Worm (Caenorhabditis elegans): ENCODE measurements around the gene idpc-6.

idpc-6 gene

DNA sequence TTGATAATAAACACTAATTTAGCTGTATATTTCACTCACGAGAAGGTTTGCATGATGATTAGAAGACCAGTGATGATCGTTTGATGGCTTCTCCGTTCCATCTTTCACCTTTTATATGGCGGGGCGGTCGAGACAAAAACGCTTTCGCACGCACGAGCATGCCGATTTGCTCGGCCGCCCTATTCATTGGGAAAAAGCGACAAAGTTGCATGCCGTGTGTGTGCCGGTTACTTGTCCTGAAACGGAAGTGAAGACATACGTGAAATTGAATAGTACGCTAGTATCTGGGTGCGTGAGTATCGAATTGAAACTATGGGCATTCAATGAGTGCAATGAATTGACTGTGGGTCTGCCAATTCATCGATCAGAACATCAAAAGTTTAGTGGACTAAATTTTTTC, 2.9 kb downstream of the idpc-6 start, which contains the start of gene idpc-5:
idpc-5 (minus strand) TSS at position 101 of the 400 bp plus-strand sequence.
- no peak for TF ChIP-seq cebp-2 (GFP tag; IDR thresholded peaks at IDR 0.05)
- no peak for TF ChIP-seq lir-1 (GFP tag; conservative IDR thresholded peaks at IDR 0.05)

DNA sequence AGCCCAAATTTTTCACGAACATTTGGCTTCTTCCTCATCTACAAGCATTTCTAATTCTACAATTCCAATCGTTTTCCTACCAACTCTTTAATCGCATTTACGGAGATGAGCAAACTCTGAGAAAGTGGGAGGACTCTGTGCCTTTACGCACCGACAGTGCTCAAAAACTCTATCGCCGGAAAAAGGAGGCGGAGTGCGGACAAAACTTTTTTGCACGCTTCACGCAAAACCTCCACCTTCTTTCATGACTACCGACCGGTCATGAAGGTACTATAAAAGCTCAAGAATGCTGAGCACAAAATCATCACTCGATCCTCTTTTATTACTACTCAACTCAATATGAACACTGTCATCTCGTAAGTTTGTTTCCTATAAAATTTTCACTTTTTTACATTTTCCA, 5.2 kb downstream of the idpc-6 start, which contains the start of gene idpc-4:
idpc-4 (plus strand) TSS at position 301 of the 400 bp plus-strand sequence.
- no peak for TF ChIP-seq repo-1 (tag; optimal IDR thresholded peaks at IDR 0.05)
- no peak for TF ChIP-seq let-526 (GFP tag; IDR thresholded peaks at IDR 0.05)
- no peak for TF ChIP-seq zfh-2 (GFP tag; conservative IDR thresholded peaks at IDR 0.05)
- TF ChIP-seq snpc-4 (GFP tag; optimal IDR thresholded peaks at IDR 0.05): no peak
- TF ChIP-seq snpc-4 (tag; optimal IDR thresholded peaks at IDR 0.05): no peak
- no peak for TF ChIP-seq egl-18 (GFP tag; IDR thresholded peaks at IDR 0.05)
- TF ChIP-seq F33H1.4 (GFP tag; IDR thresholded peaks at IDR 0.05): no peak

DNA sequence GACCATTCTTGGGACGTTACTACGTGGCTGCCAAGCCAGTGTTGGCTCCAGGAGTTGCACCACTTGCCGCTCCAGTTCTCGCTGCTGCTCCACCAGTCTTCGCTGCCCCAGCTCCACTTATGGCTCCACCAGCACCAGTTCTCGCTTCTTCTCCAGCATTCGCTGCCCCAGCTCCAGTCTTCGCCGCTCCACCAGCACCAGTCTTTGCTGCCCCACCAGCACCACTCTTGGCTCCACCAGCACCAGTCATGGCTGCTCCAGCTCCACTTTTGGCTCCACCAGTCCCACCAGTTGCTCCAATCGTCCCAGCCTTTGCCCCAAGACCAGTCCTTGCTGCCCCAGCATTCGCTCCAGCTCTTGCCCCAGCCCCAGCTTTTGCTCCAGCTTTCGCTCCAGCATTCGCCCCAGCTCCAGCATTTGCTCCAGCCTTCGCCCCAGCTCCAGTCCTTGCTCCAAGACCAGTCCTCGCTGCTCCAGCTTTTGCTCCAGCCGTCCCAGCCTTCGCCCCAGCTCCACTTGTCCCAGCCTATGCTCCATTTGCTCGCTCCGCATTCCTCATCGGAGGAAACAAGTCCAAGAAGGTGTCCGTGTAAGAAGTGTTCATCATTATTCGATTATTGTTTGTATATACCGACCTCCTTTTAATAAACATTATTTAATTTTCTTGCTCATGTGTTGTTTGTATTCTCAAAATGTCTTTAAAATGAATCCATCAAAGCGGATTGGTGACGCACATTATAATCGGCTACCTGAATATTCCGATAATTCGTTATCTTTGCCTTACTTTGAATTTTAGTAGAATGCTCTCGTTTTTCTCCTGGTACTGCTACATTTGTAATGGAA, 5.9 kb downstream of the idpc-6 start, which contains the start of gene T06E4.7:
T06E4.7 (plus strand) TSS at position 793 of the 843 bp plus-strand sequence.
- TF ChIP-seq efl-1 (GFP tag; optimal IDR thresholded peaks at IDR 0.05) (no peak), madf-8 (GFP tag; conservative IDR thresholded peaks at IDR 0.05) (no peak), D2030.7 (GFP tag; IDR thresholded peaks at IDR 0.05) (0 out of 2 replicates have a peak, but pooled peaks have one; percentile 10), snpc-3.4 (tag; optimal IDR thresholded peaks at IDR 0.05) (no peak), zfh-2 (GFP tag; conservative IDR thresholded peaks at IDR 0.05) (peak; percentile 93), ceh-27 (GFP tag; optimal IDR thresholded peaks at IDR 0.05) (peak; percentile 13), ztf-25 (GFP tag; IDR thresholded peaks at IDR 0.05) (0 out of 2 replicates have a peak, but pooled peaks have one; percentile 41), T26A5.8 (tag; optimal IDR thresholded peaks at IDR 0.05) (no peak), mcd-1 (GFP tag; IDR thresholded peaks at IDR 0.05) (peak; percentile 20; the same call in 1 of the 2 replicates), chd-7 (tag; optimal IDR thresholded peaks at IDR 0.05) (peak; percentile 32), F37B4.10 (GFP tag; IDR thresholded peaks at IDR 0.05) (0 out of 2 replicates have a peak, but pooled peaks have one; percentile 4), egrh-3 (GFP tag; IDR thresholded peaks at IDR 0.05) (peak; percentile 92), dox-1 (GFP tag; IDR thresholded peaks at IDR 0.05) (0 out of 2 replicates have a peak, but pooled peaks have one; percentile 34)

DNA sequence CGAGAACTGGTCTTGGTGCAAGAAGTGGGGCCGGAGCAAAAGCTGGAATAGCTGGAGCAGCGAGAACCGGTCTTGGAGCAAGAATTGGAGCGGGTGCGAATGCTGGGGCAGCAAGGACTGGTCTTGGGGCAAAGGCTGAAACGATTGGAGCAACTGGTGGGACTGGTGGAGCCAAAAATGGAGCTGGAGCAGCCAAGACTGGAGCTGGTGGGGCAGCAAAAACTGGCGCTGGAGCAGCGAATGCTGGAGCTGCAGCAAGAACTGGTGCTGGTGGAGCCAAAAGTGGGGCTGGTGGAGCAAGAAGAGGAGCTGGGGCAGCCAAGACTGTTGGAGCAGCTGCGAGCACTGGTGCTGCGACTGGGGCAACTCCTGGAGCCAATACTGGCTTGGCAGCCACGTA, 8.7 kb downstream of the idpc-6 start:
- TF ChIP-seq chd-7 (tag; optimal IDR thresholded peaks at IDR 0.05): peak; percentile 52
- no peak for TF ChIP-seq ztf-28 (GFP tag; IDR thresholded peaks at IDR 0.05)
- TF ChIP-seq egrh-3 (GFP tag; IDR thresholded peaks at IDR 0.05): peak; percentile 83
- TF ChIP-seq rcor-1 (GFP tag; IDR thresholded peaks at IDR 0.05): no peak
- no peak for TF ChIP-seq dpff-1 (tag; optimal IDR thresholded peaks at IDR 0.05)
- TF ChIP-seq F39B2.1 (GFP tag; IDR thresholded peaks at IDR 0.05): no peak
- no peak for TF ChIP-seq ceh-27 (GFP tag; optimal IDR thresholded peaks at IDR 0.05)
- TF ChIP-seq nhr-27 (tag; optimal IDR thresholded peaks at IDR 0.05): no peak
- no peak for TF ChIP-seq mes-4 (tag; optimal IDR thresholded peaks at IDR 0.05)
- no peak for TF ChIP-seq Y53G8AR.9 (GFP tag; conservative IDR thresholded peaks at IDR 0.05)
- no peak for TF ChIP-seq let-526 (GFP tag; IDR thresholded peaks at IDR 0.05)
- no peak for TF ChIP-seq nhr-120 (GFP tag; IDR thresholded peaks at IDR 0.05)
- TF ChIP-seq madf-8 (GFP tag; conservative IDR thresholded peaks at IDR 0.05): no peak
- TF ChIP-seq nhr-90 (tag; optimal IDR thresholded peaks at IDR 0.05): no peak
- no peak for TF ChIP-seq ets-4 (GFP tag; optimal IDR thresholded peaks at IDR 0.05)
- no peak for TF ChIP-seq Y67H2A.10 (GFP tag; conservative IDR thresholded peaks at IDR 0.05)
- no peak for TF ChIP-seq B0336.3 (GFP tag; IDR thresholded peaks at IDR 0.05)
- TF ChIP-seq repo-1 (tag; optimal IDR thresholded peaks at IDR 0.05): no peak
- no peak for TF ChIP-seq B0019.2 (GFP tag; conservative IDR thresholded peaks at IDR 0.05)
- TF ChIP-seq dox-1 (GFP tag; IDR thresholded peaks at IDR 0.05): peak; percentile 42; the same call in 1 of the 2 replicates
- TF ChIP-seq egl-44 (GFP tag; IDR thresholded peaks at IDR 0.05): no peak
- TF ChIP-seq hmg-1.2 (GFP tag; IDR thresholded peaks at IDR 0.05): no peak
- TF ChIP-seq ceh-58 (GFP tag; IDR thresholded peaks at IDR 0.05): no peak
- no peak for TF ChIP-seq nfyb-1 (GFP tag; IDR thresholded peaks at IDR 0.05)
- peak; percentile 90 for TF ChIP-seq zfh-2 (GFP tag; conservative IDR thresholded peaks at IDR 0.05)
